Fruit fly (Drosophila melanogaster): ENCODE results near the gene Acsx1R.

The Acsx1R gene

DNA sequence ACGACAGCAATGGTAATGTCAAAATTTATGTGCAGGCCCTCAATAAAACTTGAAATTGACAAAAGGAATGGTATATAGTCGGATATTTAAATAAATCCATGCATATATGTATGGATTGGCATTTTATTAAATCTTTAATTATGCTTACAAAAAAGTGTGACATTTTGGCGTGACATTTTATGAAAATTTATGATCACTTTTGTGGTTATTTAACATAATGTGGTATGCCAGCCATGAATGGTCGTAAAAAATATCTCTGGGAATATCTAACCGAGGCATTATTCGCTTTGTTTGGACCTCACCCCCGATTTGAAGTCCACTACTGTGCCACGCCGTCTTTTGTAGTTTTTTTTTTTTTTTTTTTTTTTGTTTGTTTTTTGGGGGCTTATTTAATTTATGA, 26.5 kb upstream of the Acsx1R start (continued):
- TF ChIP-seq CG1832 (GFP tag; optimal IDR thresholded peaks at IDR 0.05): no peak
- TF ChIP-seq insv (GFP tag; optimal IDR thresholded peaks at IDR 0.05): no peak
- TF ChIP-seq vnd (GFP tag; IDR thresholded peaks at IDR 0.05; ENCODE audit: partially characterized antibody): no peak
- no peak for TF ChIP-seq Atf6 (GFP tag; IDR thresholded peaks at IDR 0.05)
- no peak for TF ChIP-seq CG14860 (GFP tag; IDR thresholded peaks at IDR 0.05; ENCODE audit: partially characterized antibody)
- TF ChIP-seq CG7963 (GFP tag; IDR thresholded peaks at IDR 0.05; ENCODE audit: partially characterized antibody): no peak

DNA sequence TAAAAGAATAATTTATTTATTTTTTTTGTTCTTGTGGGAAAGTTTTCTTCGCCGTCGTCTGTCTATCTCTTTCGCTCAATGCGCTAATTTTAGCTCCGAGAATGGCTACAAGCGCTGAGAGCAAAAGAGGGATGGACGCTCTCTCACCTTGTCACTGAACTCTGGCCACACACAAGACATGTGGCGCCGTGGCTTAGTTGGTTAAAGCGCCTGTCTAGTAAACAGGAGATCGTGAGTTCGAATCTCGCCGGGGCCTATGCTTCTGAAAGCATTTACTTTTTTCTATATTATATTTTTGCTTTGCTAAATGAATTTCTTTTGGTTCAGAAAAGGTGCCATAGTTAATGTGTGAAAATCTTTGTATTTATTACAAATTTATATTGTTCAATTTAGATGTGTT, 25.4 kb upstream of the Acsx1R start:
- TF ChIP-seq zen2 (GFP tag; IDR thresholded peaks at IDR 0.05; ENCODE audit: partially characterized antibody): peak; percentile 76
- TF ChIP-seq CG13287 (GFP tag; IDR thresholded peaks at IDR 0.05; ENCODE audit: partially characterized antibody): peak; percentile 62
- peak; percentile 91 for TF ChIP-seq mld (GFP tag; IDR thresholded peaks at IDR 0.05; ENCODE audit: partially characterized antibody)
- TF ChIP-seq hbn (GFP tag; IDR thresholded peaks at IDR 0.05; ENCODE audit: partially characterized antibody): 0 out of 2 replicates have a peak, but pooled peaks have one; percentile 18
- peak; percentile 65 for TF ChIP-seq vnd (GFP tag; IDR thresholded peaks at IDR 0.05; ENCODE audit: partially characterized antibody)
- peak; percentile 83 for TF ChIP-seq tna (GFP tag; IDR thresholded peaks at IDR 0.05; ENCODE audit: partially characterized antibody)
- no peak for TF ChIP-seq tup (GFP tag; optimal IDR thresholded peaks at IDR 0.05)
- TF ChIP-seq Scr (GFP tag; IDR thresholded peaks at IDR 0.05; ENCODE audit: partially characterized antibody): peak; percentile 73
- no peak for TF ChIP-seq CG13775 (GFP tag; optimal IDR thresholded peaks at IDR 0.05)
- peak; percentile 85 for TF ChIP-seq CG7963 (GFP tag; IDR thresholded peaks at IDR 0.05; ENCODE audit: partially characterized antibody)
- TF ChIP-seq CG4730 (GFP tag; IDR thresholded peaks at IDR 0.05): no peak
- TF ChIP-seq CG14860 (GFP tag; IDR thresholded peaks at IDR 0.05; ENCODE audit: partially characterized antibody): peak; percentile 71; the same call in 1 of the 3 replicates
- TF ChIP-seq sens (GFP tag): peak; percentile 73
- TF ChIP-seq chm (GFP tag; IDR thresholded peaks at IDR 0.05): peak; percentile 25; the same call in 1 of the 2 replicates
- peak; percentile 79 for TF ChIP-seq Med (GFP tag)
- TF ChIP-seq CG4854 (GFP tag; optimal IDR thresholded peaks at IDR 0.05): no peak
- peak; percentile 34; the same call in 1 of the 2 replicates for TF ChIP-seq inv (GFP tag; IDR thresholded peaks at IDR 0.05; ENCODE audit: partially characterized antibody)
- no peak for TF ChIP-seq gsb-n (tag; optimal IDR thresholded peaks at IDR 0.05)
- no peak for TF ChIP-seq HHEX (GFP tag; optimal IDR thresholded peaks at IDR 0.05)
- TF ChIP-seq Trl (optimal IDR thresholded peaks at IDR 0.05): peak; percentile 22 to 31
- no peak for TF ChIP-seq Trl (GFP tag; optimal IDR thresholded peaks at IDR 0.05)
- 0 out of 4 replicates have a peak, but pooled peaks have one; percentile 32 for TF ChIP-seq Dll (GFP tag; IDR thresholded peaks at IDR 0.05; ENCODE audit: partially characterized antibody)
- TF ChIP-seq org-1 (GFP tag; optimal IDR thresholded peaks at IDR 0.05): no peak
- TF ChIP-seq nerfin-2 (GFP tag; IDR thresholded peaks at IDR 0.05; ENCODE audit: partially characterized antibody): peak; percentile 83
- no peak for TF ChIP-seq prd (optimal IDR thresholded peaks at IDR 0.05)
- no peak for TF ChIP-seq prd (GFP tag; IDR thresholded peaks at IDR 0.05)
- peak; percentile 88 for TF ChIP-seq amos (GFP tag; IDR thresholded peaks at IDR 0.05; ENCODE audit: partially characterized antibody)
- peak; percentile 90 for TF ChIP-seq CG6791 (GFP tag; IDR thresholded peaks at IDR 0.05; ENCODE audit: partially characterized antibody)
- TF ChIP-seq Doc3 (GFP tag; IDR thresholded peaks at IDR 0.05; ENCODE audit: partially characterized antibody): 0 out of 3 replicates have a peak, but pooled peaks have one; percentile 25
- TF ChIP-seq ato (GFP tag; IDR thresholded peaks at IDR 0.05; ENCODE audit: partially characterized antibody): peak; percentile 84
- no peak for TF ChIP-seq CG7839 (tag; optimal IDR thresholded peaks at IDR 0.05)
- peak; percentile 40; the same call in 1 of the 2 replicates for TF ChIP-seq sna (GFP tag; IDR thresholded peaks at IDR 0.05; ENCODE audit: partially characterized antibody)
- TF ChIP-seq Dbx (GFP tag; IDR thresholded peaks at IDR 0.05): no peak
- TF ChIP-seq chinmo (GFP tag; IDR thresholded peaks at IDR 0.05; ENCODE audit: partially characterized antibody): peak; percentile 68; the same call in 1 of the 4 replicates
- peak; percentile 74 for TF ChIP-seq hb (GFP tag; IDR thresholded peaks at IDR 0.05; ENCODE audit: partially characterized antibody)
- peak; percentile 89 for TF ChIP-seq CG16813 (GFP tag; IDR thresholded peaks at IDR 0.05; ENCODE audit: partially characterized antibody)
- peak; percentile 13 for TF ChIP-seq CG1832 (GFP tag; optimal IDR thresholded peaks at IDR 0.05)
- peak; percentile 90 for TF ChIP-seq Opbp (GFP tag; IDR thresholded peaks at IDR 0.05; ENCODE audit: partially characterized antibody)
- peak; percentile 73; the same call in 2 of the 3 replicates for TF ChIP-seq CG34224 (GFP tag; IDR thresholded peaks at IDR 0.05; ENCODE audit: partially characterized antibody)
- TF ChIP-seq Bdp1 (GFP tag; optimal IDR thresholded peaks at IDR 0.05): peak; percentile 99
- no peak for TF ChIP-seq CG17912 (GFP tag; optimal IDR thresholded peaks at IDR 0.05)
- 0 out of 2 replicates have a peak, but pooled peaks have one; percentile 20 for TF ChIP-seq CG10321 (GFP tag; IDR thresholded peaks at IDR 0.05)

All from whole organism, embryonic.